Worm (Caenorhabditis elegans): ENCODE measurements around the gene srh-170.

DNA sequence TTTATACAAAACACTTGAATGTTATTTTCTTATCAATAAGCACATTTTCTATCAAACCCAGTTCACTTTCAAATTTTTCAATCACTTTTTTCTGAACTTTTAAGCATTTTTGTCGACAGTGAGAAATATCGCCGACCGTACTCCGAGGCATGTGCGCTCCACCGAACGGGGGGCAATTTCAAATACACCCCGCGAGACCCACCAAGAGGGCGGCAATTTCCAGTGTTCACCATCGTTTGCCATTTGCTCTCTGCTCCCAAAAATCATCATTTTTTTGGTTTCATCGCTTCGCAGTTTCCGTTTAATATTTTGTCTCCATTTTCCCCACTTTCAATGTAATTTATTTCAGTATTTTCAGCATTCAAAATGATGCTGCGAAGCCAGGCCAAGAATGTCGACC lies 6.7 kb upstream of the srh-170 start, which contains the start of gene cyb-3:
- TF ChIP-seq ref-1 (GFP tag; conservative IDR thresholded peaks at IDR 0.05) (no peak), klf-2 (GFP tag; conservative IDR thresholded peaks at IDR 0.05) (no peak), flt-1 (GFP tag; IDR thresholded peaks at IDR 0.05) (no peak), ztf-29 (GFP tag; IDR thresholded peaks at IDR 0.05) (no peak)

Measured in whole organism, midembryonic.